Fruit fly (Drosophila melanogaster) whole organism, embryonic: Measurements from ENCODE around the gene Lerp.

ENCODE experiments used
- Ada2b ChIP-seq: fragments of 200-800 bp; sonication (Bioruptor generic); IDR thresholded peaks from 2 replicates; pipeline ENCODE4 v1.3.6; 2022; ENCODE audit warnings: missing biosample characterization, missing genetic modification characterization
- CG10274 ChIP-seq: fragments of 200-800 bp; sonication (Bioruptor generic); optimal IDR thresholded peaks from 3 replicates; lab custom pipeline; 2017; ENCODE audit warnings: missing biosample characterization, mild to moderate bottlenecking, missing genetic modification characterization
- CG10431 ChIP-seq: fragments of 200-800 bp; sonication (Bioruptor generic); optimal IDR thresholded peaks from 3 replicates; lab custom pipeline; 2018; ENCODE audit warnings: missing biosample characterization, mild to moderate bottlenecking, missing genetic modification characterization
- CG10543 ChIP-seq: fragments of 200-800 bp; sonication (Bioruptor generic); optimal IDR thresholded peaks from 3 replicates; lab custom pipeline; 2017; ENCODE audit warnings: missing biosample characterization, mild to moderate bottlenecking, missing genetic modification characterization, moderate library complexity
- CG12299 ChIP-seq: fragments of 200-800 bp; sonication (Bioruptor generic); optimal IDR thresholded peaks from 2 replicates; lab custom pipeline; 2018; ENCODE audit warnings: missing biosample characterization, mild to moderate bottlenecking, missing genetic modification characterization
- CG12659 ChIP-seq: fragments of 200-800 bp; sonication (Bioruptor generic); optimal IDR thresholded peaks from 3 replicates; lab custom pipeline; 2017; ENCODE audit warnings: mild to moderate bottlenecking, missing biosample characterization, missing genetic modification reagents, missing genetic modification characterization
- CG12744 ChIP-seq: fragments of 200-800 bp; sonication (Bioruptor generic); optimal IDR thresholded peaks from 2 replicates; lab custom pipeline; 2016; ENCODE audit warnings: missing biosample characterization, missing genetic modification characterization
- CG12769 ChIP-seq: fragments of 200-800 bp; sonication (Bioruptor generic); optimal IDR thresholded peaks from 2 replicates; lab custom pipeline; 2019; ENCODE audit warnings: missing biosample characterization, mild to moderate bottlenecking, missing genetic modification characterization, moderate library complexity
- CG14441 ChIP-seq: fragments of 200-800 bp; sonication (Bioruptor generic); IDR thresholded peaks from 2 replicates; pipeline ENCODE4 v1.3.6; 2022; ENCODE audit warnings: missing biosample characterization, missing genetic modification characterization
- CG15479 ChIP-seq: fragments of 200-800 bp; sonication (Bioruptor generic); optimal IDR thresholded peaks from 3 replicates; lab custom pipeline; 2019; ENCODE audit warnings: missing biosample characterization, mild to moderate bottlenecking, missing genetic modification characterization, moderate library complexity
- CG17186 ChIP-seq: fragments of 200-800 bp; sonication (Bioruptor generic); optimal IDR thresholded peaks from 3 replicates; lab custom pipeline; 2017; ENCODE audit warnings: missing biosample characterization, missing genetic modification reagents, missing genetic modification characterization
- CG17829 ChIP-seq: fragments of 200-800 bp; optimal IDR thresholded peaks from 2 replicates; lab custom pipeline; 2019; ENCODE audit warnings: missing biosample characterization, mild to moderate bottlenecking, missing genetic modification characterization, moderate library complexity
- CG3065 ChIP-seq: fragments of 200-800 bp; sonication (Bioruptor generic); optimal IDR thresholded peaks from 2 replicates; lab custom pipeline; 2016; ENCODE audit warnings: missing biosample characterization, missing genetic modification characterization
- CG42726 ChIP-seq: fragments of 200-800 bp; sonication (Bioruptor generic); IDR thresholded peaks from 2 replicates; pipeline ENCODE4 v1.3.6; 2022; ENCODE audit warnings: missing biosample characterization, missing genetic modification characterization; ENCODE audit not compliant: partially characterized antibody
- CG4424 ChIP-seq: fragments of 200-800 bp; sonication (Bioruptor generic); optimal IDR thresholded peaks from 3 replicates; lab custom pipeline; 2016; ENCODE audit warnings: missing biosample characterization, missing genetic modification characterization
- CG6175 ChIP-seq: fragments of 200-800 bp; sonication (Bioruptor generic); IDR thresholded peaks from 3 replicates; pipeline ENCODE4 v1.3.6; 2022; ENCODE audit warnings: missing biosample characterization, missing genetic modification characterization
- CG7357 ChIP-seq: fragments of 200-800 bp; sonication (Bioruptor generic); IDR thresholded peaks from 3 replicates; pipeline ENCODE4 v1.3.6; 2022; ENCODE audit warnings: missing biosample characterization, missing genetic modification characterization
- CG7963 ChIP-seq: fragments of 200-800 bp; sonication (Bioruptor generic); IDR thresholded peaks from 3 replicates; pipeline ENCODE4 v1.3.6; 2022; ENCODE audit warnings: missing biosample characterization, missing genetic modification characterization; ENCODE audit not compliant: partially characterized antibody
- CG9727 ChIP-seq: fragments of 200-800 bp; sonication (Bioruptor generic); optimal IDR thresholded peaks from 3 replicates; lab custom pipeline; 2017; ENCODE audit warnings: missing biosample characterization, mild to moderate bottlenecking, missing genetic modification characterization
- Camta ChIP-seq: fragments of 200-800 bp; sonication (Bioruptor generic); optimal IDR thresholded peaks from 2 replicates; lab custom pipeline; 2016; ENCODE audit warnings: missing biosample characterization, missing genetic modification characterization
- CoRest ChIP-seq: fragments of 200-800 bp; sonication (Bioruptor generic); optimal IDR thresholded peaks from 3 replicates; lab custom pipeline; 2018; ENCODE audit warnings: missing biosample characterization, mild to moderate bottlenecking, missing genetic modification characterization, moderate library complexity
- D19A ChIP-seq: fragments of 200-800 bp; optimal IDR thresholded peaks from 3 replicates; lab custom pipeline; 2019; ENCODE audit warnings: missing biosample characterization, mild to moderate bottlenecking, missing genetic modification characterization, moderate library complexity
- D19B ChIP-seq: fragments of 200-800 bp; sonication (Bioruptor generic); optimal IDR thresholded peaks from 2 replicates; lab custom pipeline; 2017; ENCODE audit warnings: missing biosample characterization, mild to moderate bottlenecking, missing genetic modification characterization
- Dip3 ChIP-seq: fragments of 200-800 bp; sonication (Bioruptor generic); optimal IDR thresholded peaks from 3 replicates; lab custom pipeline; 2016; ENCODE audit warnings: missing biosample characterization, missing genetic modification characterization
- Dll ChIP-seq: fragments of 200-800 bp; sonication (Bioruptor generic); IDR thresholded peaks from 4 replicates; pipeline ENCODE4 v1.3.6; 2022; ENCODE audit warnings: missing biosample characterization, missing genetic modification characterization; ENCODE audit not compliant: partially characterized antibody
- Fer1 ChIP-seq: fragments of 200-800 bp; sonication (Bioruptor generic); optimal IDR thresholded peaks from 2 replicates; lab custom pipeline; 2017; ENCODE audit warnings: missing biosample characterization, mild to moderate bottlenecking, missing genetic modification characterization
- Hey ChIP-seq: fragments of 200-800 bp; sonication (Bioruptor generic); optimal IDR thresholded peaks from 3 replicates; lab custom pipeline; 2018; ENCODE audit warnings: missing biosample characterization, mild to moderate bottlenecking, missing genetic modification characterization
- Hr78 ChIP-seq, 2 experiments: fragments of 200-800 bp in 1 of 2; fragments of >200 bp in 1 of 2; sonication (Bioruptor generic) in 1 of 2; optimal IDR thresholded peaks; 2 replicates each; lab custom pipeline; 2017 to 2019; ENCODE audit warnings: missing biosample characterization in 2 of 2, missing genetic modification characterization in 2 of 2, mild to moderate bottlenecking in 1 of 2, moderate library complexity in 1 of 2
- Max ChIP-seq: fragments of 200-800 bp; sonication (Bioruptor generic); optimal IDR thresholded peaks from 2 replicates; lab custom pipeline; 2016; ENCODE audit warnings: missing biosample characterization, mild to moderate bottlenecking, missing genetic modification characterization
- NfI ChIP-seq: fragments of 200-800 bp; sonication (Bioruptor generic); optimal IDR thresholded peaks from 3 replicates; lab custom pipeline; 2018; ENCODE audit warnings: missing biosample characterization, mild to moderate bottlenecking, missing genetic modification characterization, moderate library complexity
- Ptx1 ChIP-seq: fragments of 200-800 bp; sonication (Bioruptor generic); IDR thresholded peaks from 2 replicates; pipeline ENCODE4 v1.3.6; 2022; ENCODE audit warnings: missing biosample characterization, missing genetic modification characterization
- Six4 ChIP-seq: fragments of 200-800 bp; sonication (Bioruptor generic); optimal IDR thresholded peaks from 2 replicates; lab custom pipeline; 2016; ENCODE audit warnings: missing biosample characterization, missing genetic modification characterization
- Taf1 ChIP-seq: fragments of 200-800 bp; sonication (Bioruptor generic); IDR thresholded peaks from 2 replicates; pipeline ENCODE4 v1.3.6; 2022; ENCODE audit warnings: missing biosample characterization, missing genetic modification characterization
- abd-A ChIP-seq: fragments of 200-800 bp; sonication (Bioruptor generic); optimal IDR thresholded peaks from 3 replicates; lab custom pipeline; 2019; ENCODE audit warnings: missing biosample characterization, mild to moderate bottlenecking, missing genetic modification characterization, moderate library complexity
- ato ChIP-seq: fragments of 200-800 bp; sonication (Bioruptor generic); IDR thresholded peaks from 2 replicates; pipeline ENCODE4 v1.3.6; 2022; ENCODE audit warnings: missing biosample characterization, missing genetic modification characterization; ENCODE audit not compliant: partially characterized antibody
- crp ChIP-seq, 2 experiments: fragments of 200-800 bp; sonication (Bioruptor generic); optimal IDR thresholded peaks; 2 replicates in 1 of 2; 3 replicates in 1 of 2; lab custom pipeline; 2017; ENCODE audit warnings: missing biosample characterization in 2 of 2, missing genetic modification characterization in 2 of 2, mild to moderate bottlenecking in 1 of 2, moderate library complexity in 1 of 2
- dan ChIP-seq: fragments of 200-800 bp; sonication (Bioruptor generic); IDR thresholded peaks from 2 replicates; pipeline ENCODE4 v1.3.6; 2022; ENCODE audit warnings: missing biosample characterization, missing genetic modification characterization
- dysf ChIP-seq: fragments of 200-800 bp; sonication (Bioruptor generic); IDR thresholded peaks from 3 replicates; pipeline ENCODE4 v1.3.6; 2022; ENCODE audit warnings: missing biosample characterization, missing genetic modification characterization
- exex ChIP-seq: fragments of 200-800 bp; sonication (Bioruptor generic); optimal IDR thresholded peaks from 4 replicates; lab custom pipeline; 2018; ENCODE audit warnings: missing biosample characterization, mild to moderate bottlenecking, missing genetic modification characterization, moderate library complexity
- fd64A ChIP-seq: fragments of 200-800 bp; sonication (Bioruptor generic); optimal IDR thresholded peaks from 3 replicates; lab custom pipeline; 2018; ENCODE audit warnings: missing biosample characterization, mild to moderate bottlenecking, missing genetic modification characterization
- grn ChIP-seq: fragments of 200-800 bp; sonication (Bioruptor generic); optimal IDR thresholded peaks from 3 replicates; lab custom pipeline; 2017; ENCODE audit warnings: missing biosample characterization, missing genetic modification characterization
- lab ChIP-seq: fragments of 200-800 bp; sonication (Bioruptor generic); optimal IDR thresholded peaks from 3 replicates; lab custom pipeline; 2017; ENCODE audit warnings: missing biosample characterization, missing genetic modification characterization, mild to moderate bottlenecking, moderate library complexity, missing genetic modification reagents
- lbe ChIP-seq: fragments of 200-800 bp; sonication (Bioruptor generic); optimal IDR thresholded peaks from 2 replicates; lab custom pipeline; 2016; ENCODE audit warnings: missing biosample characterization, mild to moderate bottlenecking, missing genetic modification characterization
- mam ChIP-seq: fragments of 200-800 bp; sonication (Bioruptor generic); optimal IDR thresholded peaks from 3 replicates; lab custom pipeline; 2016; ENCODE audit warnings: missing biosample characterization, missing genetic modification characterization
- pros ChIP-seq: fragments of 200-800 bp; sonication (Bioruptor generic); optimal IDR thresholded peaks from 3 replicates; lab custom pipeline; 2019; ENCODE audit warnings: missing biosample characterization, mild to moderate bottlenecking, missing genetic modification characterization, moderate library complexity
- rib ChIP-seq: fragments of 200-800 bp; sonication (Bioruptor generic); IDR thresholded peaks from 2 replicates; pipeline ENCODE4 v1.3.6; 2022; ENCODE audit warnings: missing biosample characterization, missing genetic modification characterization
- trem ChIP-seq: fragments of 200-800 bp; optimal IDR thresholded peaks from 3 replicates; lab custom pipeline; 2019; ENCODE audit warnings: missing biosample characterization, mild to moderate bottlenecking, missing genetic modification characterization, moderate library complexity
- trh ChIP-seq: fragments of 200-800 bp; sonication (Bioruptor generic); optimal IDR thresholded peaks from 2 replicates; lab custom pipeline; 2016; ENCODE audit warnings: missing biosample characterization, missing genetic modification characterization
- yki ChIP-seq: fragments of >200 bp; optimal IDR thresholded peaks from 3 replicates; lab custom pipeline; 2018
- z ChIP-seq: fragments of 200-800 bp; sonication (Bioruptor generic); IDR thresholded peaks from 3 replicates; pipeline ENCODE4 v1.3.6; 2022; ENCODE audit warnings: missing biosample characterization, missing genetic modification characterization

Gene Lerp

DNA sequence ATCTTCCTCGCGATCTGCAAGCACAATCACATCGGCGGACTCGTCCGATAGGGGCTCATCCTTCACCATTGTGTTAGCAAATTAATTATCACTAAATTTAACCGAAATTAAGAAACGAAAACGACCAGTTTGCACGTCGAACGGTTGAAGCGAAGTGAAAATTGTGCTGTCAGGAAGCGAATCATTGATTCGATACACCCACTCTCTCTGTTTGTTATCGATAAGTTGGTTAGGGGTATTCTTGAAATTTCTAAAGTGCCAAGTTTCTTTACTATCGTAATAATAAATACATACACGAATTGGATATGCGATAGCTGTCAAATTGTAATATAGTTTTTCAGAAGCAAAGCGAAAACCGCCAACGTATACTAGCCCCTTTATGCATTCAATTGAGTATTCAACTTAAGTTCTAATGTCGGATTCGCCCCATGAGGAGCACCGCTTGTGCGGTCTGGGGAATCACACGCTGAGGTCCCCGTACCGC is 12.7 kb upstream of the Lerp start, which contains the start of gene Rb97D (continued):
- TF ChIP-seq CG10543 (peak; percentile 61), trh (GFP tag; lab: Kevin White, UChicago) (peak; percentile 12), CG3065 (no peak), pros (GFP tag; lab: Kevin White, UChicago) (no peak), CG12744 (peak; percentile 61), exex (peak; percentile 24), abd-A (tag; lab: Kevin White, UChicago) (no peak), CG12659 (GFP tag; lab: Kevin White, UChicago) (peak; percentile 72), grn (GFP tag; lab: Kevin White, UChicago) (peak; percentile 8), Ptx1 (GFP tag; lab: Robert Waterston, UW) (peak; percentile 79), Max (GFP tag; lab: Kevin White, UChicago) (peak; percentile 12), CG17186 (GFP tag; lab: Kevin White, UChicago) (no peak), CG10431 (GFP tag; lab: Kevin White, UChicago) (peak; percentile 30), Dll (peak; percentile 93), CG6175 (peak; percentile 59; the same call in 2 of the 3 replicates), CG4424 (GFP tag; lab: Kevin White, UChicago) (peak; percentile 75), trem (tag; lab: Kevin White, UChicago) (peak; percentile 64), CoRest (tag; lab: Kevin White, UChicago) (peak; percentile 77), lbe (GFP tag; lab: Kevin White, UChicago) (peak; percentile 41), yki (lab: Kevin White, UChicago) (no peak), dan (GFP tag; lab: Robert Waterston, UW) (no peak), CG14441 (GFP tag; lab: Robert Waterston, UW) (peak; percentile 63), dysf (GFP tag; lab: Robert Waterston, UW) (peak; percentile 81), CG10274 (no peak), Hr78 (GFP tag; optimal IDR thresholded peaks at IDR 0.05; lab: Kevin White, UChicago) (no peak), fd64A (no peak), CG12769 (tag; lab: Kevin White, UChicago) (peak; percentile 75), Fer1 (GFP tag; lab: Kevin White, UChicago) (peak; percentile 52), CG12299 (tag; lab: Kevin White, UChicago) (peak; percentile 53), Six4 (GFP tag; lab: Kevin White, UChicago) (peak; percentile 38), CG7357 (GFP tag; lab: Robert Waterston, UW) (no peak), crp (GFP tag; optimal IDR thresholded peaks at IDR 0.05; lab: Kevin White, UChicago) (peak in 1 of 2 experiments; percentile 55), mam (GFP tag; lab: Kevin White, UChicago) (peak; percentile 80), CG15479 (GFP tag; lab: Kevin White, UChicago) (no peak), D19B (GFP tag; lab: Kevin White, UChicago) (no peak), CG9727 (GFP tag; lab: Kevin White, UChicago) (peak; percentile 45), Taf1 (GFP tag; lab: Robert Waterston, UW) (0 out of 2 replicates have a peak, but pooled peaks have one; percentile 37), Ada2b (GFP tag; lab: Robert Waterston, UW) (peak; percentile 72), Camta (GFP tag; lab: Kevin White, UChicago) (peak; percentile 71), z (GFP tag; lab: Robert Waterston, UW) (no peak), CG17829 (peak; percentile 78), CG42726 (GFP tag; lab: Robert Waterston, UW) (peak; percentile 38; the same call in 1 of the 2 replicates), NfI (GFP tag; lab: Kevin White, UChicago) (peak; percentile 38), Dip3 (no peak), lab (GFP tag; lab: Kevin White, UChicago) (peak; percentile 71), CG7963 (peak; percentile 71; the same call in 2 of the 3 replicates), Hey (tag; lab: Kevin White, UChicago) (peak; percentile 15), D19A (peak; percentile 47), ato (peak; percentile 72; the same call in 1 of the 2 replicates), rib (no peak)
